Worm (Caenorhabditis elegans) whole organism, early embryonic: Measurements from ENCODE around the gene arrd-10.

Experiments used
- aly-1 ChIP-seq: sonication (generic microtip); optimal IDR thresholded peaks from 2 replicates; lab custom pipeline; 2016; ENCODE audit warnings: missing genetic modification characterization, missing compliant biosample characterization
- ama-1 ChIP-seq: fragments of 150-350 bp; optimal IDR thresholded peaks from 2 replicates; lab custom pipeline; 2014
- ceh-13 ChIP-seq: fragments of 200-800 bp; sonication (Bioruptor generic); optimal IDR thresholded peaks from 2 replicates; lab custom pipeline; 2018; ENCODE audit warnings: mild to moderate bottlenecking, missing genetic modification characterization, missing compliant biosample characterization
- ceh-36 ChIP-seq: sonication (generic microtip); optimal IDR thresholded peaks from 2 replicates; lab custom pipeline; 2016; ENCODE audit warnings: missing genetic modification characterization, inconsistent platforms, missing compliant biosample characterization
- flt-1 ChIP-seq: fragments of 200-800 bp; sonication (Bioruptor generic); IDR thresholded peaks from 2 replicates; pipeline ENCODE4 v1.3.6; 2022; ENCODE audit warnings: missing genetic modification characterization, missing compliant biosample characterization
- hmbx-1 ChIP-seq: sonication (generic microtip); optimal IDR thresholded peaks from 2 replicates; lab custom pipeline; 2016; ENCODE audit warnings: mild to moderate bottlenecking, missing genetic modification characterization, missing compliant biosample characterization
- hmg-4 ChIP-seq: fragments of 200-800 bp; sonication (Bioruptor generic); optimal IDR thresholded peaks from 2 replicates; lab custom pipeline; 2018; ENCODE audit warnings: mild to moderate bottlenecking, missing genetic modification characterization, missing compliant biosample characterization
- pes-1 ChIP-seq: fragments of 200-800 bp; sonication (Bioruptor generic); IDR thresholded peaks from 2 replicates; pipeline ENCODE4 v1.3.6; 2022; ENCODE audit warnings: missing genetic modification reagents, missing genetic modification characterization, missing compliant biosample characterization
- scrt-1 ChIP-seq: fragments of 200-800 bp; sonication (Bioruptor generic); IDR thresholded peaks from 2 replicates; pipeline ENCODE4 v1.3.6; 2022; ENCODE audit warnings: missing genetic modification characterization, missing compliant biosample characterization

DNA sequence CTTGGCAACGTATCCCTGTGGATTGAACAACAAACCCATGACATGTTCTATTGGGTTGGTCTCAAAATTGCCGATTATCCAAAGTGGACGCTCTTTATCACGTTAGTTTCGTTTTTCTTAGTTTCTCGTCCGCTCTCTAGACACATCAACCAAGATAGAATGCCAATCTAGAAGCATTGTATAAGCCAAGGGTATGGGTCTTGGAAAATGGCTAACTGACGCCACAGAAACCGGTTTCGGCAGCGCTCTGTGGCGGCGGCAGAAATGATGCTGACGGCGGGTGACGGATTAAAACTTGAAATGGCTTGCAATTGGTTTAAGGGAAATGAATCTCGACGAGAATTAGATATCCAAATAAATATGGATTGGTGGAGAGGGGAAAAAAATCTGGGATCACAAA, 25.7 kb downstream of the arrd-10 start:
- TF ChIP-seq flt-1 (GFP tag; lab: Robert Waterston, UW) (no peak), pes-1 (GFP tag; lab: Robert Waterston, UW) (no peak), ceh-13 (GFP tag; lab: Kevin White, UChicago) (no peak), ceh-36 (no peak), ama-1 (lab: Kevin White, UChicago) (no peak), hmg-4 (GFP tag; lab: Kevin White, UChicago) (no peak), scrt-1 (GFP tag; lab: Robert Waterston, UW) (no peak), hmbx-1 (tag; lab: Kevin White, UChicago) (no peak), aly-1 (tag; lab: Kevin White, UChicago) (no peak)
